Fruit fly (Drosophila melanogaster) whole organism, prepupa: ENCODE measurements around the gene CG42512.

ENCODE experiments used
- CG10669 ChIP-seq: fragments of 200-800 bp; sonication (Bioruptor generic); optimal IDR thresholded peaks from 3 replicates; lab custom pipeline; 2018; ENCODE audit warnings: missing biosample characterization, mild to moderate bottlenecking, missing genetic modification characterization, moderate library complexity
- CG11762 ChIP-seq: fragments of 200-800 bp; sonication (Bioruptor generic); optimal IDR thresholded peaks from 3 replicates; lab custom pipeline; 2016; ENCODE audit warnings: missing biosample characterization, missing genetic modification characterization; ENCODE audit not compliant: insufficient read depth
- CG15336 ChIP-seq: fragments of 200-800 bp; sonication (Bioruptor generic); IDR thresholded peaks from 2 replicates; pipeline ENCODE4 v1.3.6; 2022; ENCODE audit warnings: missing biosample characterization, missing genetic modification characterization
- CG32006 ChIP-seq: fragments of 200-800 bp; sonication (Bioruptor generic); optimal IDR thresholded peaks from 3 replicates; lab custom pipeline; 2017; ENCODE audit warnings: missing biosample characterization, mild to moderate bottlenecking, missing genetic modification characterization
- CG4318 ChIP-seq: fragments of 200-800 bp; sonication (Bioruptor generic); optimal IDR thresholded peaks from 3 replicates; lab custom pipeline; 2017; ENCODE audit warnings: missing biosample characterization, mild to moderate bottlenecking, missing genetic modification characterization
- CG6163 ChIP-seq: fragments of 200-800 bp; sonication (Bioruptor generic); IDR thresholded peaks from 3 replicates; pipeline ENCODE4 v1.3.6; 2022; ENCODE audit warnings: missing biosample characterization, missing genetic modification characterization
- CG6276 ChIP-seq: fragments of 200-800 bp; sonication (Bioruptor generic); optimal IDR thresholded peaks from 2 replicates; lab custom pipeline; 2017; ENCODE audit warnings: missing biosample characterization, mild to moderate bottlenecking, missing genetic modification characterization
- CG6792 ChIP-seq: fragments of 200-800 bp; sonication (Bioruptor generic); optimal IDR thresholded peaks from 3 replicates; lab custom pipeline; 2016; ENCODE audit warnings: missing biosample characterization, missing genetic modification characterization
- CG6808 ChIP-seq: fragments of 200-800 bp; sonication (Bioruptor generic); optimal IDR thresholded peaks from 3 replicates; lab custom pipeline; 2017; ENCODE audit warnings: missing biosample characterization, missing genetic modification characterization, mild to moderate bottlenecking, moderate library complexity, missing genetic modification reagents
- CG7368 ChIP-seq: fragments of 200-800 bp; sonication (Bioruptor generic); optimal IDR thresholded peaks from 3 replicates; lab custom pipeline; 2016; ENCODE audit warnings: missing biosample characterization, missing genetic modification characterization
- CG9139 ChIP-seq: fragments of 200-800 bp; sonication (Bioruptor generic); optimal IDR thresholded peaks from 3 replicates; lab custom pipeline; 2017; ENCODE audit warnings: missing biosample characterization, mild to moderate bottlenecking, missing genetic modification characterization
- Eip75B ChIP-seq: fragments of 200-800 bp; sonication (Bioruptor generic); optimal IDR thresholded peaks from 3 replicates; lab custom pipeline; 2016; ENCODE audit warnings: missing biosample characterization, missing genetic modification characterization
- Eip78C ChIP-seq: fragments of 200-800 bp; sonication (Bioruptor generic); peaks from one replicate; lab custom pipeline; 2016; ENCODE audit warnings: missing biosample characterization, missing genetic modification characterization
- Ets21C ChIP-seq: fragments of 200-800 bp; sonication (Bioruptor generic); optimal IDR thresholded peaks from 3 replicates; lab custom pipeline; 2016; ENCODE audit warnings: missing biosample characterization, missing genetic modification characterization
- Gug ChIP-seq: fragments of 200-800 bp; sonication (Bioruptor generic); IDR thresholded peaks from 2 replicates; pipeline ENCODE4 v1.3.6; 2022; ENCODE audit warnings: missing biosample characterization, missing genetic modification characterization
- Hr38 ChIP-seq: sonication (Bioruptor generic); optimal IDR thresholded peaks from 2 replicates; lab custom pipeline; 2016; ENCODE audit warnings: missing biosample characterization, missing genetic modification characterization
- OdsH ChIP-seq: fragments of 200-800 bp; sonication (Bioruptor generic); optimal IDR thresholded peaks from 3 replicates; lab custom pipeline; 2016; ENCODE audit warnings: missing biosample characterization, missing genetic modification characterization
- Smox ChIP-seq: fragments of 200-800 bp; sonication (Bioruptor generic); optimal IDR thresholded peaks from 3 replicates; lab custom pipeline; 2016; ENCODE audit warnings: missing biosample characterization, missing genetic modification characterization
- Sox14 ChIP-seq: fragments of 200-800 bp; sonication (Bioruptor generic); optimal IDR thresholded peaks from 3 replicates; lab custom pipeline; 2016; ENCODE audit warnings: missing biosample characterization, missing genetic modification characterization
- Sox15 ChIP-seq: fragments of 200-800 bp; sonication (Bioruptor generic); optimal IDR thresholded peaks from 3 replicates; lab custom pipeline; 2016; ENCODE audit warnings: missing biosample characterization, missing genetic modification characterization
- achi ChIP-seq: fragments of 200-800 bp; sonication (Bioruptor generic); optimal IDR thresholded peaks from 3 replicates; lab custom pipeline; 2016; ENCODE audit warnings: missing biosample characterization, missing genetic modification characterization
- cyc ChIP-seq: fragments of 200-800 bp; sonication (Bioruptor generic); optimal IDR thresholded peaks from 3 replicates; lab custom pipeline; 2016; ENCODE audit warnings: missing biosample characterization, missing genetic modification characterization
- dac ChIP-seq: fragments of 200-800 bp; sonication (Bioruptor generic); optimal IDR thresholded peaks from 2 replicates; lab custom pipeline; 2017; ENCODE audit warnings: missing biosample characterization, mild to moderate bottlenecking, missing genetic modification characterization
- dsx ChIP-seq: fragments of 200-800 bp; optimal IDR thresholded peaks from 3 replicates; lab custom pipeline; 2019; ENCODE audit warnings: missing biosample characterization, mild to moderate bottlenecking, missing genetic modification characterization, moderate library complexity; ENCODE audit not compliant: poor library complexity, severe bottlenecking
- eg ChIP-seq: fragments of 200-800 bp; sonication (Bioruptor generic); IDR thresholded peaks from 3 replicates; pipeline ENCODE4 v1.3.6; 2022; ENCODE audit warnings: missing biosample characterization, missing genetic modification characterization
- fd59A ChIP-seq: fragments of 200-800 bp; sonication (Bioruptor generic); optimal IDR thresholded peaks from 2 replicates; lab custom pipeline; 2017; ENCODE audit warnings: missing biosample characterization, mild to moderate bottlenecking, missing genetic modification characterization, missing genetic modification reagents
- fd85E ChIP-seq: fragments of 200-800 bp; sonication (Bioruptor generic); optimal IDR thresholded peaks from 3 replicates; lab custom pipeline; 2016; ENCODE audit warnings: missing biosample characterization, missing genetic modification characterization
- lz ChIP-seq: fragments of 200-800 bp; sonication (Bioruptor generic); optimal IDR thresholded peaks from 3 replicates; lab custom pipeline; 2016; ENCODE audit warnings: missing biosample characterization, missing genetic modification characterization
- net ChIP-seq: fragments of 200-800 bp; sonication (Bioruptor generic); optimal IDR thresholded peaks from 3 replicates; lab custom pipeline; 2016; ENCODE audit warnings: missing biosample characterization, missing genetic modification characterization
- pdm3 ChIP-seq: fragments of 200-800 bp; sonication (Bioruptor generic); optimal IDR thresholded peaks from 3 replicates; lab custom pipeline; 2016; ENCODE audit warnings: missing biosample characterization, missing genetic modification characterization
- salr ChIP-seq, 2 experiments: fragments of 200-800 bp; sonication (Bioruptor generic); optimal IDR thresholded peaks; 3 replicates each; lab custom pipeline; 2016 to 2018; ENCODE audit warnings: missing biosample characterization in 2 of 2, missing genetic modification characterization in 2 of 2, mild to moderate bottlenecking in 1 of 2
- spab ChIP-seq: fragments of 200-800 bp; sonication (Bioruptor generic); optimal IDR thresholded peaks from 2 replicates; lab custom pipeline; 2017; ENCODE audit warnings: missing biosample characterization, mild to moderate bottlenecking, missing genetic modification characterization, missing genetic modification reagents
- topi ChIP-seq: fragments of 200-800 bp; sonication (Bioruptor generic); optimal IDR thresholded peaks from 3 replicates; lab custom pipeline; 2016; ENCODE audit warnings: missing biosample characterization, missing genetic modification characterization
- vri ChIP-seq: fragments of 200-800 bp; sonication (Bioruptor generic); optimal IDR thresholded peaks from 3 replicates; lab custom pipeline; 2016; ENCODE audit warnings: missing biosample characterization, mild to moderate bottlenecking, missing genetic modification characterization

The CG42512 gene

DNA sequence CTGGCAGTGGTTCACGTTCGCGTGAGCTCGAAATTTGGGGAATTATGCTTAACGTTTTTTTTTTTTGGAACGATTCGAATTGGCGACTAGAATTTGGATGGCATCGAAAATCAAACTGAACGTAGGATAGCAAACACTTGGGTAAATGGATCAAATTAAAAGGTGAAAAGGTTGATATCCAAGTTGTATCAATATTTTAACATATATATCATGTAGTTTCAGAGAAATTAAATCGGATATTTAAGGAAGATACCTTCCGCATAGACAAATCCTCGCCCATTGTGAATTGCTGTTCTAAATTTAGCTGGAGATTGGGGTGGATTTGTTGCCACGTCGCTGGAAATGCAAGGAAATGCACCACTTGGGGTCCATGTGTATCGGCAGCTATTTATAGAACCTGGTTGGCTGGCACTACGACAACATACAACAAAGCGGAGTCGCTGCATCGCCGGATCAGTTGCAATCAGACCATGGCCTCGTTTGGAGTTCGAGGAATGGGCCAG, 27.7 kb downstream of the CG42512 start, which contains the start of the genes CG13010 and sing:
CG13010 (minus strand) TSS at position 101 of the 503 bp plus-strand sequence.
sing (plus strand) TSS at position 453 of the 503 bp plus-strand sequence.
- no peak for TF ChIP-seq Eip75B (GFP tag; lab: Kevin White, UChicago)
- TF ChIP-seq CG6163, result no peak
- no peak for TF ChIP-seq fd59A (GFP tag; lab: Kevin White, UChicago)
- TF ChIP-seq salr (GFP tag; optimal IDR thresholded peaks at IDR 0.05; lab: Kevin White, UChicago), result no peak
- TF ChIP-seq achi (GFP tag; lab: Kevin White, UChicago), result no peak
- TF ChIP-seq CG9139 (GFP tag; lab: Kevin White, UChicago), result no peak

DNA sequence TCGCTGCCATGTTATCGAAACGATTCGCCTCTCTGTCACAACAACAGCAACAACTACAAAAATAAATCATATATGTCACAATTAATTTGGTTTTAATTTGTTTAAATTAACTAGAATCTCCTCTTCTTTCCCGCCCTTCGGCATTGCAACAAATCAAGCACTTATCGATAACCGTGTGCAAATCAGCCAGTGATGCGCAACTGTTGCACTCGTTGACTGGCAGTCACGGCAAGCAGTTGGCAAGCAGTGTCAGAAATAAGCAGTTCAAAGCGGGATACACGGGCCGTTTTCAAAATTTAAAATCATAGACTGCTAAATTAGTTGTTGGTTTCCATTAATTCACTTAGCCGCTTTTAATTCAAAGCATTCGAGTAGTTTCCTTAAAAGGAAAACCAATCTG, 32.6 kb downstream of the CG42512 start, which contains the start of gene Axs:
Axs (minus strand) TSS at position 131 of the 400 bp plus-strand sequence.
- TF ChIP-seq Eip78C (GFP tag; lab: Kevin White, UChicago), result peak; percentile 21
- no peak for TF ChIP-seq CG15336 (GFP tag; lab: Robert Waterston, UW)
- peak; percentile 29 for TF ChIP-seq achi (GFP tag; lab: Kevin White, UChicago)
- peak; percentile 93 for TF ChIP-seq dsx (GFP tag; lab: Kevin White, UChicago)
- TF ChIP-seq cyc (GFP tag; lab: Kevin White, UChicago), result no peak
- peak; percentile 5 for TF ChIP-seq pdm3
- no peak for TF ChIP-seq dac
- peak; percentile 35 for TF ChIP-seq Sox14 (GFP tag; lab: Kevin White, UChicago)

DNA sequence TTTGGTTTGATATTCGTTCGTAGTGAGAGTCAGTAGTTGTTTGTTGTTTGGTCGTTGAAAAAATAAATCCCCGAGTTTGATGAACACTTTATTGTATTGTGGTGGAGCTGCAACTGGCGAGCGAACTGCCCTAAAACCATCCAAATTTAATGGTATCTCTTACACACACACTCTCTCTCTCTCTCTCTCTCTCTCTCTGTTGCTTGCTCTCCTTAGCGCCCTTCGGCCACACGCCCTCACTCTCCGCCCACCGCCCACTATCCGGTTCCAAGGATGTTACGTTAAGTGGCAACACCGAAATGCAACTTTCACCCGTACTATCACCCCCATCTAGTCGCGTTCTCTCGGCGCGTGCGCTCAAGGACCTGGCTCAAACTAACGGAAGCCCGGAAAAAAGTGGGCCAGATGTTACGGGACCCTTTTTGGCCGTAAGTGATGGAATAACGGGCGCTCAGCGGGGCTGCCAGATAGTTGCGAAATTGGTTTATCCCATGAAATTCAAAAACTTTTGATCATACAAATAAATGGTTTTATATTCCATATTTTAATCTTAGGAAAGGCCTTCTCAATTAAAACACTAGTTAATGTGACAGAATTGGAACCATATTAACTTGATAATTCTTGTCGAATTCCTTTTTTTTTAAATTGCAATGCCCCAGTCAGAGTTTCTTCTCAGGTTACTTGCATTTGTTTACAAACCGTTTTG, 36.4 kb downstream of the CG42512 start:
- TF ChIP-seq vri (GFP tag; lab: Kevin White, UChicago) (no peak), OdsH (GFP tag; lab: Kevin White, UChicago) (no peak), Ets21C (GFP tag; lab: Kevin White, UChicago) (no peak), Sox15 (GFP tag; lab: Kevin White, UChicago) (no peak), Eip75B (GFP tag; lab: Kevin White, UChicago) (no peak)

DNA sequence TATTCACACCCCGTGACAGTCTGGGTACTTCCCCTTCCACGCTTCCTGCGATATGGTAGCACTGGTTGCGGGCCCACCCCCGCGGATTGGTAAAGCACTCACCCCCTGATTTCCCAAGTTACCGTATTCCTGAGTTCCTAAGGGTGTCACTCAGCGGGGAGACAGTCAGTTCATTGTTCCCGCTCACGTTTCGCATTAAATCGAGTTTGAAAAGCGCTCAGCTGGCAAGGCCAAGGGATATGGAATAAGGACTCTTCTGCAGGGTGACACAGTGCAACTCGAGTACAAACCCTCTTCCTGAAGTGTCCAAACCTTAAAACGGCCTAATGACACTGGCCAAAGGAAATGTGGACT, 36.9 kb downstream of the CG42512 start:
- TF ChIP-seq CG6276 (GFP tag; lab: Kevin White, UChicago) (no peak), dsx (GFP tag; lab: Kevin White, UChicago) (no peak), CG7368 (no peak), CG11762 (GFP tag; lab: Kevin White, UChicago) (no peak), CG6808 (GFP tag; lab: Kevin White, UChicago) (no peak), Ets21C (GFP tag; lab: Kevin White, UChicago) (no peak), CG10669 (GFP tag; lab: Kevin White, UChicago) (no peak), spab (GFP tag; lab: Kevin White, UChicago) (no peak), lz (GFP tag; lab: Kevin White, UChicago) (no peak), topi (GFP tag; lab: Kevin White, UChicago) (no peak), Hr38 (GFP tag; lab: Kevin White, UChicago) (no peak), Eip78C (GFP tag; lab: Kevin White, UChicago) (no peak), CG32006 (no peak)

DNA sequence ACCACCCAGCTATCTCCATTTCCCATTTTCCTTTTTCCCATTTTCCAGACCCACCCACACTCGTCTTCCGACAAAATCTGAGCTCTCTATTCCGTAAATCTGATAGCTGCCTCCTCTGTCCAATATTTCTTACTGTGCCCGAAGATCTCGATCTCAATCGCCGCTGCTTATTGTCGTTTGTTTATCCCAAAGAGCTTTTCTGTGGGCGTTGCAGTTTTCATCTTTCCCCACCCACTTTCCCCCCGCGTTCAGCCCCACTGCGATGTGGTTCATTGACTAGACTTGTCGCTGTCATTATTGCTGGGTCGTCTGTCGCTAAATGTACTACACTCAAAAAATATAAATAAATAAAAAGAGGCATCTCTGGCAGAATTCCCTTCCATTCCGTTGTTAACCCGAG, 38.2 kb downstream of the CG42512 start:
- TF ChIP-seq fd85E (GFP tag; lab: Kevin White, UChicago) (no peak), Sox15 (GFP tag; lab: Kevin White, UChicago) (no peak), CG6792 (no peak), CG4318 (no peak), eg (no peak), CG7368 (no peak), Smox (GFP tag; lab: Kevin White, UChicago) (no peak), CG6276 (GFP tag; lab: Kevin White, UChicago) (no peak), Gug (no peak), net (GFP tag; lab: Kevin White, UChicago) (no peak), CG6163 (no peak)
